Fruit fly (Drosophila melanogaster): ENCODE results near the gene beta-Spec.

The beta-Spec gene

DNA sequence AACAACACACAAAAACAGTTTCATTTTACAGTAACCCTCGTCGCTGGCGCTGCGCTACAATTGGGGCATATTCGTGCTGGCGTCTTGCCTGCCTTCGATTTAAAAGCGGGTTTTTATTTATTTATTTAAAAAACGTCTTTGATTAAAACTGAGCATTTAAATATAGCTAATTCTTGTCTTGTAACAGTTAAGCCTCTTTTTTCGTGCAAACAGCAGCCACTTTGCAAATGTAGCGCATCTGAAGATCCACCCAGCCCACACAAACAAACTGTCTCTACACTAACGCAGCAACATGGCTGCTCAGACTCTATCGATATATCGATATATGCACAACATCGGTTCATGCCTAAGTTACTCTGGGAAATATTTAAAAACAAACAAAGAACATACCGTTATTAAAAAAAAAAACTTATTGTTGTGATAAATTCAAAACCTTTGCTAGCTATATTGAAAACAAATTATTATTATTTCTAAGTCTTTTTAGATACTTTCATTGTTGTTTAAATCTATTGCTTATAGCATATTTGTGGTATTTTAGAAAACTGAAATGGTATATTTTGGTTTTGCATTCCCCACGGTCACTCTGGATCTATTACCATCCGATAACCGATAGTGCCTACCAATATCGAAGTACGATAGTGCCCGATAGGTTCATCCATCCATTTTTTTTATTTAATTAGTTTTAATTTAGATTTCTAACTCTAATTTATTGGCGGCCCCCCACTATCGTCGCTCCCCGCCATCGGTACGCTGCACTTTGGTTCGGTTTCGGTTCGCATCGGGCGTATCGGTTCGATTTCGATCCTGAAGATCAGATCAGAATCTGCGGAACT, 45.8 kb downstream of the beta-Spec start, which contains the start of the genes CG8188 and par-6 (continued):
- TF ChIP-seq CG17612 (GFP tag; IDR thresholded peaks at IDR 0.05) = peak; percentile 53; the same call in 1 of the 2 replicates
- TF ChIP-seq phol (tag; optimal IDR thresholded peaks at IDR 0.05) = peak; percentile 96
- peak; percentile 92 for TF ChIP-seq CG9932 (GFP tag; IDR thresholded peaks at IDR 0.05)
- TF ChIP-seq Vsx1 (GFP tag; optimal IDR thresholded peaks at IDR 0.05) = peak; percentile 49
- no peak; the same call in 1 of the 2 replicates for TF ChIP-seq dan (GFP tag; IDR thresholded peaks at IDR 0.05)
- TF ChIP-seq CkIIα-i1 (GFP tag; IDR thresholded peaks at IDR 0.05) = no peak
- peak; percentile 98 for TF ChIP-seq CG2116 (GFP tag; optimal IDR thresholded peaks at IDR 0.05)
- peak; percentile 49 for TF ChIP-seq ab (GFP tag; optimal IDR thresholded peaks at IDR 0.05)
- peak; percentile 80 for TF ChIP-seq CG1233 (GFP tag; optimal IDR thresholded peaks at IDR 0.05)
- TF ChIP-seq lmd (GFP tag; IDR thresholded peaks at IDR 0.05) = peak; percentile 91
- peak; percentile 41 for TF ChIP-seq Jarid2 (GFP tag; optimal IDR thresholded peaks at IDR 0.05)
- TF ChIP-seq CG3847 (GFP tag; IDR thresholded peaks at IDR 0.05) = peak; percentile 88
- TF ChIP-seq CG15601 (tag; optimal IDR thresholded peaks at IDR 0.05) = peak; percentile 68
- no peak for TF ChIP-seq pita (GFP tag; optimal IDR thresholded peaks at IDR 0.05)
- peak; percentile 62 for TF ChIP-seq CG12236 (GFP tag; optimal IDR thresholded peaks at IDR 0.05)
- TF ChIP-seq ttk (GFP tag; IDR thresholded peaks at IDR 0.05) = peak; percentile 83
- TF ChIP-seq CG4404 (GFP tag; IDR thresholded peaks at IDR 0.05) = peak; percentile 88
- peak; percentile 68 for TF ChIP-seq CG1529 (GFP tag; optimal IDR thresholded peaks at IDR 0.05)
- TF ChIP-seq Poxn (GFP tag; IDR thresholded peaks at IDR 0.05) = no peak; the same call in 1 of the 2 replicates
- TF ChIP-seq fd3F (GFP tag; optimal IDR thresholded peaks at IDR 0.05) = peak; percentile 72
- peak; percentile 89 for TF ChIP-seq ems (GFP tag; optimal IDR thresholded peaks at IDR 0.05)
- TF ChIP-seq Antp (GFP tag; optimal IDR thresholded peaks at IDR 0.05) = peak; percentile 91
- TF ChIP-seq eyg (GFP tag; optimal IDR thresholded peaks at IDR 0.05) = peak; percentile 79
- TF ChIP-seq cwo (GFP tag; optimal IDR thresholded peaks at IDR 0.05) = peak; percentile 75
- peak; percentile 5 for TF ChIP-seq TFAM (GFP tag; optimal IDR thresholded peaks at IDR 0.05)
- peak; percentile 56 for TF ChIP-seq CG31388 (GFP tag; optimal IDR thresholded peaks at IDR 0.05)
- peak in 1 of 2 experiments; percentile 69 for TF ChIP-seq Eip74EF (GFP tag; optimal IDR thresholded peaks at IDR 0.05)
- peak; percentile 89 for TF ChIP-seq CG8944 (GFP tag; optimal IDR thresholded peaks at IDR 0.05)
- TF ChIP-seq Ada2b (GFP tag; IDR thresholded peaks at IDR 0.05) = peak; percentile 87
- peak in 1 of 3 experiments; percentile 70 for TF ChIP-seq lola (GFP tag; optimal IDR thresholded peaks at IDR 0.05)
- TF ChIP-seq hth (optimal IDR thresholded peaks at IDR 0.05) = no peak
- no peak for TF ChIP-seq GATAe (GFP tag; conservative IDR thresholded peaks at IDR 0.05)
- TF ChIP-seq Fer3 (tag; optimal IDR thresholded peaks at IDR 0.05) = peak; percentile 87
- peak; percentile 71 for TF ChIP-seq Atf-2 (GFP tag; optimal IDR thresholded peaks at IDR 0.05)
- TF ChIP-seq danr (GFP tag; IDR thresholded peaks at IDR 0.05) = peak; percentile 72
- peak; percentile 59 for TF ChIP-seq CG18011 (GFP tag; optimal IDR thresholded peaks at IDR 0.05)
- TF ChIP-seq jigr1 (GFP tag; IDR thresholded peaks at IDR 0.05) = peak; percentile 82; the same call in 2 of the 3 replicates
- peak; percentile 81 for TF ChIP-seq CG13123 (GFP tag; optimal IDR thresholded peaks at IDR 0.05)
- TF ChIP-seq Rx (GFP tag; IDR thresholded peaks at IDR 0.05) = peak; percentile 85
- peak; percentile 76 for TF ChIP-seq CG4854 (GFP tag; optimal IDR thresholded peaks at IDR 0.05)
- peak; percentile 63 to 92 for TF ChIP-seq insv (GFP tag; optimal IDR thresholded peaks at IDR 0.05)
- peak; percentile 85 for TF ChIP-seq al (GFP tag; IDR thresholded peaks at IDR 0.05)
- TF ChIP-seq CG4820 (GFP tag; optimal IDR thresholded peaks at IDR 0.05) = peak; percentile 70
- peak; percentile 83 for TF ChIP-seq CG12155 (GFP tag; optimal IDR thresholded peaks at IDR 0.05)
- TF ChIP-seq CG5953 (GFP tag; IDR thresholded peaks at IDR 0.05) = peak; percentile 58; the same call in 1 of the 2 replicates
- TF ChIP-seq cas (GFP tag; IDR thresholded peaks at IDR 0.05) = 0 out of 2 replicates have a peak, but pooled peaks have one; percentile 39
- peak; percentile 89 for TF ChIP-seq caup (GFP tag; optimal IDR thresholded peaks at IDR 0.05; ENCODE audit: severe bottlenecking)
- TF ChIP-seq knrl (GFP tag; IDR thresholded peaks at IDR 0.05; ENCODE audit: partially characterized antibody) = peak; percentile 75
